Worm (Caenorhabditis elegans): ENCODE data around the gene brc-1.

DNA sequence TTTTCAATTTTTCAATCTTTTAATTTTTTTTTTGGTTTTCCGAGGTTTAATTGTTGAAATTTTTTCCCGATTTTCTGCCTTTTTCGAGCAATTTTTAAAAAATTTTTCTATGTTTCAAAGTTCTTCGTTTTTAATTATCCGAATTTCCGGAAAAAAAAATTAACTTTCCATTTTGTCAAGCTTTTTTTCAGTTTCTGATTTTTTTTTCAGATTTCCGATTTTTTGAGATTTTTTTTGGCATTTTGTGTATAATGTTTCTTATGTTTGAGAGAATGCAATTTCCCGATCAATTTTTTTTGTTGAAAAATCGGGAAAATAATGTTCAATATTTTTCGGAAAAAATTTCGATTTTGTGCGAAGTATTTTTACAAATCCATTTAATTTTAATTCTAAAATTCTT is 55.9 kb downstream of the brc-1 start:
- TF ChIP-seq pha-2 (tag; optimal IDR thresholded peaks at IDR 0.05) (no peak), sox-4 (tag; optimal IDR thresholded peaks at IDR 0.05) (no peak), ceh-2 (tag; optimal IDR thresholded peaks at IDR 0.05) (no peak), pat-9 (tag; optimal IDR thresholded peaks at IDR 0.05) (no peak), tbx-7 (tag; optimal IDR thresholded peaks at IDR 0.05) (no peak)

Measured in whole organism, late embryonic.